Worm (Caenorhabditis elegans) whole organism, mixed stage, embryonic: ENCODE data around the gene C49A9.9.

ENCODE experiments used
- M03D4.4 ChIP-seq: sonication (generic microtip); optimal IDR thresholded peaks from 2 replicates; lab custom pipeline; 2017; ENCODE audit warnings: mild to moderate bottlenecking, missing genetic modification characterization, missing compliant biosample characterization
- bed-3 ChIP-seq: fragments of 200-800 bp; sonication (Bioruptor generic); optimal IDR thresholded peaks from 3 replicates; lab custom pipeline; 2018; ENCODE audit warnings: mild to moderate bottlenecking, missing genetic modification characterization, moderate library complexity, missing compliant biosample characterization
- blmp-1 ChIP-seq: fragments of 150-350 bp; optimal IDR thresholded peaks from 2 replicates; lab custom pipeline; 2014; ENCODE audit warnings: missing biosample characterization, missing genetic modification characterization
- ceh-39 ChIP-seq: fragments of 150-350 bp; optimal IDR thresholded peaks from 2 replicates; lab custom pipeline; 2014; ENCODE audit warnings: missing biosample characterization, missing genetic modification characterization
- ceh-43 ChIP-seq: fragments of 200-800 bp; sonication (Bioruptor generic); optimal IDR thresholded peaks from 2 replicates; lab custom pipeline; 2018; ENCODE audit warnings: mild to moderate bottlenecking, missing genetic modification characterization, moderate library complexity, missing compliant biosample characterization
- ces-1 ChIP-seq: fragments of 150-350 bp; optimal IDR thresholded peaks from 2 replicates; lab custom pipeline; 2014; ENCODE audit warnings: missing biosample characterization, missing genetic modification reagents, missing genetic modification characterization
- cnd-1 ChIP-seq: fragments of 200-800 bp; sonication (Bioruptor generic); optimal IDR thresholded peaks from 2 replicates; lab custom pipeline; 2018; ENCODE audit warnings: mild to moderate bottlenecking, missing genetic modification characterization, missing compliant biosample characterization
- drap-1 ChIP-seq: fragments of 200-800 bp; sonication (Bioruptor generic); optimal IDR thresholded peaks from 3 replicates; lab custom pipeline; 2018; ENCODE audit warnings: mild to moderate bottlenecking, missing genetic modification characterization, missing compliant biosample characterization
- elt-1 ChIP-seq: sonication (generic microtip); optimal IDR thresholded peaks from 2 replicates; lab custom pipeline; 2017; ENCODE audit warnings: missing genetic modification characterization, mild to moderate bottlenecking, missing compliant biosample characterization, antibody characterized with exemption, moderate library complexity, borderline replicate concordance; ENCODE audit not compliant: insufficient read depth
- elt-3 ChIP-seq: fragments of 150-350 bp; optimal IDR thresholded peaks from 2 replicates; lab custom pipeline; 2014; ENCODE audit warnings: missing biosample characterization, missing genetic modification characterization
- ham-2 ChIP-seq: fragments of 200-800 bp; sonication (Bioruptor generic); optimal IDR thresholded peaks from 2 replicates; lab custom pipeline; 2018; ENCODE audit warnings: mild to moderate bottlenecking, missing genetic modification characterization, missing compliant biosample characterization
- lin-13 ChIP-seq: fragments of 150-350 bp; optimal IDR thresholded peaks from 2 replicates; lab custom pipeline; 2014; ENCODE audit warnings: missing biosample characterization, missing genetic modification characterization
- lin-32 ChIP-seq: fragments of 200-800 bp; sonication (Bioruptor generic); optimal IDR thresholded peaks from 2 replicates; lab custom pipeline; 2018; ENCODE audit warnings: mild to moderate bottlenecking, missing genetic modification characterization, missing compliant biosample characterization
- lsy-2 ChIP-seq: fragments of 150-350 bp; optimal IDR thresholded peaks from 2 replicates; lab custom pipeline; 2014; ENCODE audit warnings: missing biosample characterization, missing genetic modification characterization
- mab-5 ChIP-seq: fragments of 150-350 bp; optimal IDR thresholded peaks from 2 replicates; lab custom pipeline; 2014; ENCODE audit warnings: missing biosample characterization, missing genetic modification characterization
- mep-1 ChIP-seq: fragments of 150-350 bp; optimal IDR thresholded peaks from 2 replicates; lab custom pipeline; 2017; ENCODE audit warnings: missing biosample characterization, missing genetic modification reagents, missing genetic modification characterization, inconsistent platforms
- nhr-12 ChIP-seq: fragments of 150-350 bp; optimal IDR thresholded peaks from 2 replicates; lab custom pipeline; 2014; ENCODE audit warnings: missing biosample characterization, missing genetic modification characterization
- nhr-2 ChIP-seq: fragments of 150-350 bp; optimal IDR thresholded peaks from 2 replicates; lab custom pipeline; 2014; ENCODE audit warnings: missing biosample characterization, missing genetic modification characterization
- nhr-28 ChIP-seq: fragments of 150-350 bp; optimal IDR thresholded peaks from 2 replicates; lab custom pipeline; 2014; ENCODE audit warnings: missing biosample characterization, missing genetic modification characterization
- nhr-76 ChIP-seq: sonication (generic microtip); optimal IDR thresholded peaks from 2 replicates; lab custom pipeline; 2017; ENCODE audit warnings: missing biosample characterization, missing genetic modification characterization
- pha-4 ChIP-seq: fragments of 150-350 bp; optimal IDR thresholded peaks from 2 replicates; lab custom pipeline; 2018; ENCODE audit warnings: missing biosample characterization, missing genetic modification reagents, missing genetic modification characterization
- sem-2 ChIP-seq: fragments of 200-800 bp; sonication (Bioruptor generic); optimal IDR thresholded peaks from 2 replicates; lab custom pipeline; 2018; ENCODE audit warnings: mild to moderate bottlenecking, missing genetic modification characterization, missing compliant biosample characterization
- snpc-4 ChIP-seq: fragments of 150-350 bp; optimal IDR thresholded peaks from 2 replicates; lab custom pipeline; 2014; ENCODE audit warnings: missing biosample characterization, missing genetic modification characterization
- sptf-1 ChIP-seq: sonication (generic microtip); optimal IDR thresholded peaks from 2 replicates; lab custom pipeline; 2017; ENCODE audit warnings: mild to moderate bottlenecking, missing genetic modification characterization, moderate library complexity, missing compliant biosample characterization
- tbx-8 ChIP-seq: fragments of 200-800 bp; sonication (Bioruptor generic); optimal IDR thresholded peaks from 2 replicates; lab custom pipeline; 2018; ENCODE audit warnings: mild to moderate bottlenecking, missing genetic modification characterization, moderate library complexity, missing compliant biosample characterization
- unc-120 ChIP-seq: sonication (generic microtip); optimal IDR thresholded peaks from 2 replicates; lab custom pipeline; 2017; ENCODE audit warnings: missing genetic modification characterization, missing compliant biosample characterization; ENCODE audit not compliant: poor library complexity, severe bottlenecking
- zip-8 ChIP-seq: fragments of 150-350 bp; optimal IDR thresholded peaks from 2 replicates; lab custom pipeline; 2014; ENCODE audit warnings: missing biosample characterization, missing genetic modification characterization
- ztf-11 ChIP-seq: fragments of 150-350 bp; optimal IDR thresholded peaks from 2 replicates; lab custom pipeline; 2014; ENCODE audit warnings: missing biosample characterization, missing genetic modification characterization

C49A9.9 gene

DNA sequence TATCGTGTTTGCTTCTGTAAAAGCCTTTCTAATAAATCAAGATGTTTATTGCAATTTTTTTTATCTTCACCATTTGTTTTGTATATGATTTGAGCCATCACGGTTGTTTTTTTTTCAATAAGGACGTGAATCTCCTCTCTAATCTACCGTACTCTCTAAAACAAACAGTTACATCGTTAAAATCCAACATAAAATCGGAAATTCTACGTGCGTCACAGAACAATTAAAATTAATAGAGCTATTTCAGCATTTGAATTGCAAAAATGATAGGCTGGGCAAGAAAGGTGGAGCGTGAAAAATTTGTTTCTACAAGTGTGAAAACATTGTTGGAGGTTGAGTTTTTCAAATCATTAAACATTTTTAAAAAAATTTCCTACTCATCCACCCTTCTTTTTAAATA is 3.8 kb upstream of the C49A9.9 start, which contains the start of gene C49A9.5:
C49A9.5 (plus strand) TSS at position 271 of the 400 bp plus-strand sequence.
- no peak for TF ChIP-seq nhr-28 (tag; lab: Kevin White, UChicago)
- no peak for TF ChIP-seq snpc-4 (tag; lab: Kevin White, UChicago)
- no peak for TF ChIP-seq nhr-2 (tag; lab: Kevin White, UChicago)
- TF ChIP-seq ces-1 (GFP tag; lab: Kevin White, UChicago) = no peak
- no peak for TF ChIP-seq M03D4.4 (tag; lab: Kevin White, UChicago)
- no peak for TF ChIP-seq tbx-8 (GFP tag; lab: Kevin White, UChicago)
- TF ChIP-seq nhr-76 = no peak
- no peak for TF ChIP-seq pha-4
- TF ChIP-seq nhr-12 (tag; lab: Kevin White, UChicago) = no peak
- TF ChIP-seq elt-1 (tag; lab: Kevin White, UChicago) = no peak
- no peak for TF ChIP-seq mab-5 (tag; lab: Kevin White, UChicago)

DNA sequence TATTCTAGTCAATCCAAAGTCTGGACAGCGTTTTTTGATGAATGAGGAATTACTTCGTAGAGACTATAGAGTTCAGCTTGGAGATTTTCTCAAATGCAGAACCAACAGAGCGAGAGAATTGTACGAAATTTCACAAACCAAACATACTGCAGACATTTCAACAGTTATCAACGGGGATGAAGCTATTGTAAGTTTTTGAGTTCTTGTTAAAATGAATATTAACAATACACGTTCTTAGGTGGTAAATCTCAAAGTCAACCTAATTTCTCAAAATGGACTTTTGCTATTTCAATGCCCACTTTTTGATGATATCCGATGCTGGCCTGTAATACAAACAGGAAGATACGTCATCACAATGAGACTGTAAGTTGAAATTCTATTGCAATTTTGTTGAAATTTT is 331 bp downstream of the C49A9.9 start:
- TF ChIP-seq blmp-1 (tag; lab: Kevin White, UChicago) (no peak), unc-120 (tag; lab: Kevin White, UChicago) (no peak), nhr-12 (tag; lab: Kevin White, UChicago) (no peak), nhr-28 (tag; lab: Kevin White, UChicago) (no peak), zip-8 (tag; lab: Kevin White, UChicago) (no peak), ham-2 (GFP tag; lab: Kevin White, UChicago) (no peak), ces-1 (GFP tag; lab: Kevin White, UChicago) (no peak), elt-3 (tag; lab: Kevin White, UChicago) (no peak), mep-1 (tag; lab: Kevin White, UChicago) (no peak), lin-32 (GFP tag; lab: Kevin White, UChicago) (no peak), bed-3 (GFP tag; lab: Kevin White, UChicago) (no peak), pha-4 (no peak), ceh-39 (tag; lab: Kevin White, UChicago) (no peak), drap-1 (GFP tag; lab: Kevin White, UChicago) (no peak), M03D4.4 (tag; lab: Kevin White, UChicago) (no peak), snpc-4 (tag; lab: Kevin White, UChicago) (no peak), cnd-1 (tag; lab: Kevin White, UChicago) (no peak)

DNA sequence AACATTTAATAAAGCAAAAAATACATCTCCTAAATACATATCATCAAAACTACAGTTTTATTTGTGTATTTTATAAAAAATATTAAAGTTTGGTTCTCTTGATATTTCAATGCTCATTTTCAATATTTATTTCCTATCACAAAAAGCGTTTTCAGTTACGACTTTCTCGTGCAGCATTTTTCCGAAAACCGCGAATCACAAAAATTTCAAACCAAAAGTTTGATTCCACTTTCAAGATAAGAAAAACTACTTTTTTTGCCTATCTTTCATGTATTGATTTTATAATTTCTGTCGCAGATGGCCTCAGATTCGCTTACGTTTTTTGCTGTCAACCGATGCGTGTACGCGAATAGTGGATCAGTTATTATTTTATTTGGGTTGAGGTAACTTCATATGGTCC is 2.3 kb downstream of the C49A9.9 start, which contains the start of gene C49A9.4:
C49A9.4 (plus strand) TSS at position 265 of the 400 bp plus-strand sequence.
- no peak for TF ChIP-seq sptf-1 (tag; lab: Kevin White, UChicago)
- TF ChIP-seq ceh-43 (GFP tag; lab: Kevin White, UChicago) = no peak
- no peak for TF ChIP-seq unc-120 (tag; lab: Kevin White, UChicago)
- TF ChIP-seq nhr-76 = no peak
- TF ChIP-seq, all 35 proteins: peak for 0

DNA sequence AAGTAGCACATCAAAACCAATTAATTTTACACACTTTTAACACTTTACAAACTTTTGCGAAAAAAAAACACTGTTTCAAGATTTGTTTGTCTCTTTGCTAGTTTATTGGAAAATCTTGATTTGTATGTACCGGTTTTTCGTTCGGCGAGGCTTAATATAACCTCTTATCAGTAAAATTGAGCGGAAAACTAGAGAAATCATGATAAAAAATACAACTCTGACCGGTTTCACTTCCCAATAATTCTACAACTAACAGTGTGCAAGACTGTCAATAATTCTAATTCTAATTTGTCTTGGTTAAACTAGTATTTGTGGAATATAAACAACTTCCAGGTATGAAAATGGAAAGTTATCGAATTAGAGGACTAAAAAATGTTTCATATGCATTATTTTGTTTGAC is 4.7 kb downstream of the C49A9.9 start, which contains the start of gene C49A9.3:
C49A9.3 (plus strand) TSS at position 212 of the 400 bp plus-strand sequence.
- no peak for TF ChIP-seq sem-2 (GFP tag; lab: Kevin White, UChicago)
- no peak for TF ChIP-seq tbx-8 (GFP tag; lab: Kevin White, UChicago)
- no peak for TF ChIP-seq snpc-4 (tag; lab: Kevin White, UChicago)
- TF ChIP-seq ces-1 (GFP tag; lab: Kevin White, UChicago) = no peak
- TF ChIP-seq nhr-12 (tag; lab: Kevin White, UChicago) = no peak
- TF ChIP-seq mep-1 (tag; lab: Kevin White, UChicago) = no peak
- no peak for TF ChIP-seq ztf-11 (tag; lab: Kevin White, UChicago)
- TF ChIP-seq unc-120 (tag; lab: Kevin White, UChicago) = no peak
- TF ChIP-seq ceh-39 (tag; lab: Kevin White, UChicago) = no peak
- TF ChIP-seq elt-1 (tag; lab: Kevin White, UChicago) = no peak
- no peak for TF ChIP-seq cnd-1 (tag; lab: Kevin White, UChicago)
- TF ChIP-seq pha-4 = no peak
- TF ChIP-seq lin-13 (tag; lab: Kevin White, UChicago) = no peak
- TF ChIP-seq bed-3 (GFP tag; lab: Kevin White, UChicago) = no peak

ce11 chrIV:6225143-6225542 is 8.0 kb downstream of the C49A9.9 start, which contains the start of gene C49A9.2:
TSS of gene C49A9.2 (plus strand) at chrIV:6225443.
- TF ChIP-seq elt-1 (tag; lab: Kevin White, UChicago) (no peak), elt-3 (tag; lab: Kevin White, UChicago) (no peak), cnd-1 (tag; lab: Kevin White, UChicago) (no peak), ham-2 (GFP tag; lab: Kevin White, UChicago) (no peak), nhr-2 (tag; lab: Kevin White, UChicago) (no peak), lsy-2 (no peak), tbx-8 (GFP tag; lab: Kevin White, UChicago) (no peak), ceh-43 (GFP tag; lab: Kevin White, UChicago) (no peak)
